Worm (Caenorhabditis elegans) whole organism, late embryonic: Measurements from ENCODE around the gene Y47D7A.13.

ENCODE experiments used
- C08G9.2 ChIP-seq: sonication (generic microtip); optimal IDR thresholded peaks from 2 replicates; lab custom pipeline; 2016; ENCODE audit warnings: mild to moderate bottlenecking, missing genetic modification characterization, moderate library complexity, missing compliant biosample characterization
- C38D4.7 ChIP-seq: fragments of 200-800 bp; sonication (Bioruptor generic); optimal IDR thresholded peaks from 2 replicates; lab custom pipeline; 2018; ENCODE audit warnings: mild to moderate bottlenecking, missing genetic modification characterization, moderate library complexity, missing compliant biosample characterization
- F13H6.1 ChIP-seq: sonication (generic microtip); optimal IDR thresholded peaks from 2 replicates; lab custom pipeline; 2016; ENCODE audit warnings: missing genetic modification characterization, missing compliant biosample characterization
- Y22D7AL.16 ChIP-seq: sonication (generic microtip); optimal IDR thresholded peaks from 2 replicates; lab custom pipeline; 2016; ENCODE audit warnings: missing genetic modification characterization, missing compliant biosample characterization
- ahr-1 ChIP-seq: sonication (generic microtip); optimal IDR thresholded peaks from 2 replicates; lab custom pipeline; 2016; ENCODE audit warnings: missing genetic modification characterization, missing compliant biosample characterization
- ceh-14 ChIP-seq: sonication (generic microtip); optimal IDR thresholded peaks from 2 replicates; lab custom pipeline; 2016; ENCODE audit warnings: missing genotype, missing genetic modification characterization, missing compliant biosample characterization
- ceh-18 ChIP-seq: sonication (generic microtip); optimal IDR thresholded peaks from 2 replicates; lab custom pipeline; 2016; ENCODE audit warnings: missing genetic modification characterization, missing compliant biosample characterization
- ceh-19 ChIP-seq: fragments of 200-800 bp; sonication (Bioruptor generic); optimal IDR thresholded peaks from 2 replicates; lab custom pipeline; 2018; ENCODE audit warnings: mild to moderate bottlenecking, missing genetic modification characterization, missing compliant biosample characterization
- ceh-2 ChIP-seq: sonication (generic microtip); optimal IDR thresholded peaks from 2 replicates; lab custom pipeline; 2016; ENCODE audit warnings: missing genotype, missing genetic modification characterization, missing compliant biosample characterization
- ceh-22 ChIP-seq: sonication (generic microtip); optimal IDR thresholded peaks from 2 replicates; lab custom pipeline; 2017; ENCODE audit warnings: missing biosample characterization, missing genetic modification characterization
- ceh-24 ChIP-seq: sonication (generic microtip); optimal IDR thresholded peaks from 2 replicates; lab custom pipeline; 2016; ENCODE audit warnings: mild to moderate bottlenecking, missing genetic modification characterization, missing compliant biosample characterization
- ceh-30 ChIP-seq: fragments of 150-350 bp; optimal IDR thresholded peaks from 2 replicates; lab custom pipeline; 2014; ENCODE audit warnings: missing biosample characterization, missing genetic modification characterization
- ceh-31 ChIP-seq: sonication (generic microtip); optimal IDR thresholded peaks from 2 replicates; lab custom pipeline; 2016; ENCODE audit warnings: missing genetic modification characterization, missing compliant biosample characterization
- ceh-34 ChIP-seq: sonication (generic microtip); optimal IDR thresholded peaks from 2 replicates; lab custom pipeline; 2016; ENCODE audit warnings: mild to moderate bottlenecking, missing genetic modification characterization, missing compliant biosample characterization
- ceh-45 ChIP-seq: fragments of 200-800 bp; sonication (Bioruptor generic); IDR thresholded peaks from 2 replicates; pipeline ENCODE4 v1.3.6; 2022; ENCODE audit warnings: missing genetic modification reagents, missing genetic modification characterization, missing compliant biosample characterization
- ceh-6 ChIP-seq: fragments of 200-800 bp; sonication (Bioruptor generic); optimal IDR thresholded peaks from 2 replicates; lab custom pipeline; 2018; ENCODE audit warnings: mild to moderate bottlenecking, missing genetic modification characterization, missing compliant biosample characterization
- ceh-9 ChIP-seq: sonication (generic microtip); optimal IDR thresholded peaks from 2 replicates; lab custom pipeline; 2016; ENCODE audit warnings: mild to moderate bottlenecking, missing genetic modification characterization, inconsistent platforms, missing compliant biosample characterization
- che-1 ChIP-seq: sonication (generic microtip); optimal IDR thresholded peaks from 2 replicates; lab custom pipeline; 2016; ENCODE audit warnings: mild to moderate bottlenecking, missing genetic modification characterization, missing compliant biosample characterization
- elt-2 ChIP-seq: sonication (generic microtip); optimal IDR thresholded peaks from 2 replicates; lab custom pipeline; 2016; ENCODE audit warnings: missing genetic modification reagents, missing genetic modification characterization, missing compliant biosample characterization
- eyg-1 ChIP-seq: sonication (generic microtip); optimal IDR thresholded peaks from 2 replicates; lab custom pipeline; 2016; ENCODE audit warnings: missing genotype, missing genetic modification characterization, missing compliant biosample characterization
- fax-1 ChIP-seq: sonication (generic microtip); optimal IDR thresholded peaks from 2 replicates; lab custom pipeline; 2016; ENCODE audit warnings: missing genotype, missing genetic modification characterization, missing compliant biosample characterization
- hlh-13 ChIP-seq: fragments of 200-800 bp; sonication (Bioruptor generic); optimal IDR thresholded peaks from 2 replicates; lab custom pipeline; 2018; ENCODE audit warnings: mild to moderate bottlenecking, missing genetic modification characterization, missing compliant biosample characterization
- hlh-15 ChIP-seq: sonication (generic microtip); optimal IDR thresholded peaks from 2 replicates; lab custom pipeline; 2016; ENCODE audit warnings: missing genetic modification characterization, missing compliant biosample characterization
- hlh-6 ChIP-seq: sonication (generic microtip); optimal IDR thresholded peaks from 2 replicates; lab custom pipeline; 2016; ENCODE audit warnings: missing genotype, missing genetic modification characterization, missing compliant biosample characterization
- hlh-8 ChIP-seq: sonication (generic microtip); optimal IDR thresholded peaks from 2 replicates; lab custom pipeline; 2016; ENCODE audit warnings: missing genotype, missing genetic modification characterization, missing compliant biosample characterization
- madf-2 ChIP-seq: sonication (generic microtip); optimal IDR thresholded peaks from 2 replicates; lab custom pipeline; 2017; ENCODE audit warnings: missing genetic modification characterization, missing compliant biosample characterization
- mec-3 ChIP-seq: sonication (generic microtip); optimal IDR thresholded peaks from 2 replicates; lab custom pipeline; 2016; ENCODE audit warnings: borderline replicate concordance, missing genetic modification characterization, missing compliant biosample characterization
- nfya-1 ChIP-seq: sonication (generic microtip); optimal IDR thresholded peaks from 2 replicates; lab custom pipeline; 2017; ENCODE audit warnings: missing genetic modification characterization, mild to moderate bottlenecking, missing compliant biosample characterization, antibody characterized with exemption, moderate library complexity
- nhr-11 ChIP-seq: fragments of 150-350 bp; optimal IDR thresholded peaks from 2 replicates; lab custom pipeline; 2014; ENCODE audit warnings: missing biosample characterization, missing genetic modification characterization
- odd-2 ChIP-seq: sonication (generic microtip); optimal IDR thresholded peaks from 2 replicates; lab custom pipeline; 2017; ENCODE audit warnings: antibody characterized with exemption, mild to moderate bottlenecking, missing genetic modification characterization, missing compliant biosample characterization
- pag-3 ChIP-seq: sonication (generic microtip); optimal IDR thresholded peaks from 2 replicates; lab custom pipeline; 2016; ENCODE audit warnings: missing compliant biosample characterization, missing genetic modification characterization, borderline replicate concordance
- pat-9 ChIP-seq: fragments of 200-800 bp; sonication (Bioruptor generic); optimal IDR thresholded peaks from 2 replicates; lab custom pipeline; 2018; ENCODE audit warnings: mild to moderate bottlenecking, missing genetic modification characterization, moderate library complexity, missing compliant biosample characterization
- pax-1 ChIP-seq: fragments of 150-350 bp; optimal IDR thresholded peaks from 2 replicates; lab custom pipeline; 2014; ENCODE audit warnings: missing biosample characterization, missing genetic modification characterization
- pha-2 ChIP-seq: sonication (generic microtip); optimal IDR thresholded peaks from 2 replicates; lab custom pipeline; 2017; ENCODE audit warnings: mild to moderate bottlenecking, missing genetic modification characterization, missing compliant biosample characterization
- pqm-1 ChIP-seq: sonication (generic microtip); optimal IDR thresholded peaks from 2 replicates; lab custom pipeline; 2016; ENCODE audit warnings: missing genetic modification characterization, missing compliant biosample characterization
- pros-1 ChIP-seq: fragments of 150-350 bp; optimal IDR thresholded peaks from 2 replicates; lab custom pipeline; 2014; ENCODE audit warnings: missing biosample characterization, missing genetic modification reagents, missing genetic modification characterization
- ref-2 ChIP-seq: sonication (generic microtip); optimal IDR thresholded peaks from 2 replicates; lab custom pipeline; 2016; ENCODE audit warnings: missing genetic modification characterization, missing compliant biosample characterization
- rnt-1 ChIP-seq: sonication (generic microtip); optimal IDR thresholded peaks from 2 replicates; lab custom pipeline; 2016; ENCODE audit warnings: missing genetic modification characterization, missing compliant biosample characterization
- sdc-2 ChIP-seq: sonication (generic microtip); optimal IDR thresholded peaks from 2 replicates; lab custom pipeline; 2016; ENCODE audit warnings: missing genotype, missing genetic modification characterization, missing compliant biosample characterization
- ttx-3 ChIP-seq: sonication (generic microtip); optimal IDR thresholded peaks from 2 replicates; lab custom pipeline; 2016; ENCODE audit warnings: missing genetic modification reagents, missing genetic modification characterization, missing compliant biosample characterization
- unc-3 ChIP-seq, 2 experiments: fragments of 200-800 bp in 1 of 2; sonication (Bioruptor generic) in 1 of 2; sonication (generic microtip) in 1 of 2; conservative IDR thresholded peaks in 1 of 2; optimal IDR thresholded peaks in 1 of 2; 2 replicates each; pipeline versions ENCODE4 v1.3.6 to Lab custom; 2016 to 2022; ENCODE audit warnings: missing compliant biosample characterization in 2 of 2, missing genetic modification characterization in 2 of 2, missing genetic modification reagents in 1 of 2
- unc-42 ChIP-seq: sonication (generic microtip); optimal IDR thresholded peaks from 2 replicates; lab custom pipeline; 2016; ENCODE audit warnings: missing genotype, missing genetic modification characterization, missing compliant biosample characterization
- unc-55 ChIP-seq: sonication (generic microtip); optimal IDR thresholded peaks from 2 replicates; lab custom pipeline; 2017; ENCODE audit warnings: missing biosample characterization, missing genetic modification reagents, missing genetic modification characterization
- unc-86 ChIP-seq: sonication (generic microtip); optimal IDR thresholded peaks from 2 replicates; lab custom pipeline; 2016; ENCODE audit warnings: missing genetic modification characterization, missing compliant biosample characterization
- zip-5 ChIP-seq: sonication (generic microtip); optimal IDR thresholded peaks from 2 replicates; lab custom pipeline; 2016; ENCODE audit warnings: missing genetic modification characterization, missing compliant biosample characterization

Gene Y47D7A.13

DNA sequence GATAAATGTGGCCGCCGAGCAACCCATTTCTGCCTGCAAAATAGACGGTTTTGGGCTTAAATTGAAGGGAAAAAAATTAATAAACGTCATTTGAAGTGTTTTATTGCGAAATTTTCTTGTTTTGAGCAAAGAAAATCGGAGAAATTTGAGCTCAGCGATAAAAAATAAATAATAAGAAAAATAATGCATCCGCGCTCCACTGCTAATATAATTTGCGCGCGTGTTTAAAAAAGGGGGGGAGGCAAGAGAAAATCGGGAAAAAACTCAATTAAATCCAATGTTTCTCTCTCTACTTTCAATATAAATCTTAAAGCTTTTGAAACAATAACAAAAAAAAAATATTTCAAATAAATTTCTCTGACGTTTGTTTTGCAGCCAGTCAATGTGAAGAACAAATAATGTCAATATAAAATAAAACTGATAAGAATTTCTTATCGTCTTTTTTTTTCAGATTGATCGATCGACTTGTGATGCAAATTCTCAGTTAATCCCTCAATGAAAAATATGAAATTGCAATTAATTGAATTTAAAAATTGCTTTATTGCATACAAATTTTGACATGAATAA, 14.9 kb upstream of the Y47D7A.13 start, which contains the start of gene rft-2:
Gene rft-2, minus strand, starts transcription at position 41 of the 567 bp plus-strand sequence.
- TF ChIP-seq nhr-11 (no peak), nfya-1 (peak; percentile 15), ceh-2 (peak; percentile 2), unc-42 (peak; percentile 90), ref-2 (tag; lab: Kevin White, UChicago) (no peak), hlh-6 (tag; lab: Kevin White, UChicago) (no peak), ceh-45 (GFP tag; lab: Robert Waterston, UW) (no peak), ahr-1 (tag; lab: Kevin White, UChicago) (no peak), hlh-15 (no peak), pat-9 (tag; lab: Kevin White, UChicago) (no peak), ceh-34 (tag; lab: Kevin White, UChicago) (peak; percentile 22), pag-3 (tag; lab: Kevin White, UChicago) (no peak), ceh-24 (no peak), elt-2 (peak; percentile 70), pax-1 (tag; lab: Kevin White, UChicago) (no peak), pha-2 (no peak), pros-1 (tag; lab: Kevin White, UChicago) (no peak), pqm-1 (no peak), mec-3 (tag; lab: Kevin White, UChicago) (no peak), C38D4.7 (GFP tag; lab: Kevin White, UChicago) (no peak), ceh-14 (no peak), unc-86 (no peak), unc-3 (GFP tag; conservative IDR thresholded peaks at IDR 0.05; lab: Robert Waterston, UW) (no peak), unc-3 (tag; optimal IDR thresholded peaks at IDR 0.05; lab: Kevin White, UChicago) (no peak), hlh-8 (no peak), ceh-31 (tag; lab: Kevin White, UChicago) (no peak), unc-55 (GFP tag; lab: Kevin White, UChicago) (no peak)

DNA sequence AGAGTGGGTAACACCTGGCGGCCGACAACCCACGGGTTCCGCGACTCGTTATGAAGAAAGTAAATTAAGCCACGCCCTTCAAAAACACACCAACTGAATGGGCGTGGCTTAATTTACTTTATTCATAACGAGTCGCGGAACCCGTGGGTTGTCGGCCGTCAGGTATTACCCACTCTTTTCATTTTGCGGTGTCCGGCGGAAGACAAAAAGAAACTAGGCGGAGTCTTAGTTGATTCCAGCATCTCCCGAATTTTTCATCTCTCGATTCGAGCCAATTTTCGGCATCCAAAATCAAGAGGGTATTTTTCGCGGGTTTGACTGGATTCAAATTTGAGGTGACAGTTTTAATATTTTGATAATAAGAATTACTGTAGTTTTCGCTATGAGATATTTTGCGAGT, 11.9 kb upstream of the Y47D7A.13 start:
- no peak for TF ChIP-seq eyg-1 (tag; lab: Kevin White, UChicago)
- no peak for TF ChIP-seq F13H6.1 (tag; lab: Kevin White, UChicago)
- TF ChIP-seq pag-3 (tag; lab: Kevin White, UChicago): no peak
- no peak for TF ChIP-seq hlh-13 (GFP tag; lab: Kevin White, UChicago)
- no peak for TF ChIP-seq mec-3 (tag; lab: Kevin White, UChicago)
- TF ChIP-seq che-1 (tag; lab: Kevin White, UChicago): no peak
- TF ChIP-seq pha-2: no peak
- no peak for TF ChIP-seq nhr-11
- no peak for TF ChIP-seq unc-42
- TF ChIP-seq pax-1 (tag; lab: Kevin White, UChicago): no peak
- TF ChIP-seq ceh-19 (GFP tag; lab: Kevin White, UChicago): no peak
- TF ChIP-seq sdc-2 (tag; lab: Kevin White, UChicago): no peak
- no peak for TF ChIP-seq Y22D7AL.16 (tag; lab: Kevin White, UChicago)
- no peak for TF ChIP-seq ttx-3 (tag; lab: Kevin White, UChicago)
- no peak for TF ChIP-seq ceh-30
- no peak for TF ChIP-seq ceh-22
- no peak for TF ChIP-seq ceh-45 (GFP tag; lab: Robert Waterston, UW)
- TF ChIP-seq C08G9.2 (tag; lab: Kevin White, UChicago): no peak
- no peak for TF ChIP-seq pqm-1
- no peak for TF ChIP-seq zip-5 (tag; lab: Kevin White, UChicago)

- TF ChIP-seq eyg-1 (tag; lab: Kevin White, UChicago) (no peak), odd-2 (tag; lab: Kevin White, UChicago) (no peak), pat-9 (tag; lab: Kevin White, UChicago) (no peak), unc-3 (GFP tag; conservative IDR thresholded peaks at IDR 0.05; lab: Robert Waterston, UW) (no peak), unc-3 (tag; optimal IDR thresholded peaks at IDR 0.05; lab: Kevin White, UChicago) (no peak), ceh-24 (no peak), fax-1 (tag; lab: Kevin White, UChicago) (no peak), pax-1 (tag; lab: Kevin White, UChicago) (no peak), ref-2 (tag; lab: Kevin White, UChicago) (no peak), sdc-2 (tag; lab: Kevin White, UChicago) (no peak), ceh-18 (no peak), ceh-6 (GFP tag; lab: Kevin White, UChicago) (no peak), ceh-9 (tag; lab: Kevin White, UChicago) (no peak), ceh-14 (no peak), hlh-13 (GFP tag; lab: Kevin White, UChicago) (no peak), rnt-1 (tag; lab: Kevin White, UChicago) (no peak), madf-2 (tag; lab: Kevin White, UChicago) (no peak), nhr-11 (no peak)
- TF ChIP-seq, all 69 proteins: peak for 0
Measured at ce11 chrV:4442749-4443381, 7.1 kb upstream of the Y47D7A.13 start, which contains the start of gene rft-1. Gene rft-1 (minus strand): TSS chrV:4443223.
